Worm (Caenorhabditis elegans) whole organism, late embryonic: ENCODE measurements around the gene F29C4.4.

ENCODE experiments used
- F13H6.1 ChIP-seq: sonication (generic microtip); optimal IDR thresholded peaks from 2 replicates; lab custom pipeline; 2016; ENCODE audit warnings: missing genetic modification characterization, missing compliant biosample characterization
- ceh-24 ChIP-seq: sonication (generic microtip); optimal IDR thresholded peaks from 2 replicates; lab custom pipeline; 2016; ENCODE audit warnings: mild to moderate bottlenecking, missing genetic modification characterization, missing compliant biosample characterization
- elt-2 ChIP-seq: sonication (generic microtip); optimal IDR thresholded peaks from 2 replicates; lab custom pipeline; 2016; ENCODE audit warnings: missing genetic modification reagents, missing genetic modification characterization, missing compliant biosample characterization
- pha-4 ChIP-seq: fragments of 150-350 bp; optimal IDR thresholded peaks from 2 replicates; lab custom pipeline; 2018; ENCODE audit warnings: missing biosample characterization, missing genetic modification reagents, missing genetic modification characterization

DNA sequence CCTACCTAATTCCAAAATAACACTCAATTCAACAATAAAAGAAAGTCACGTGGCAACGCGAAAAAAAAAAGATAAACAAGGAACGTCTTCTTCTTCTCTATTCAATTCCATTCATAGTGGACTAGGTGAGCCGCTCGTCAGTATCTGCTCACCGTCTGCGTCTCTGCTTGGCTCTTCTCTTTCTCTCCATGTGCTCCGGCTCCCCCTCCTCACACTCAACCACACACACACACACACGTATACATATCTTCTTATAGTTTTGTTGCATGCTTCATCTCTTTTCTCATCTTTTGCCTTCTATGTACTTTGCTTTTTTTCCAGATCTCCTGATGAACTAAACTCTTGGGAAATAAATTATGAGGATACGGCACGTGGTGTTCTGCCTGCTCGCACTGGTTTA is 20.6 kb downstream of the F29C4.4 start, which contains the start of gene daf-1:
- TF ChIP-seq ceh-24 (tag; lab: Kevin White, UChicago) (no peak), F13H6.1 (tag; lab: Kevin White, UChicago) (no peak), pha-4 (tag; lab: Kevin White, UChicago) (no peak), elt-2 (tag; lab: Kevin White, UChicago) (no peak)
